Fruit fly (Drosophila melanogaster) whole organism, embryonic: ENCODE results near the gene CG2865.

Experiments used
- ATbp ChIP-seq: fragments of 200-800 bp; sonication (Bioruptor generic); optimal IDR thresholded peaks from 2 replicates; lab custom pipeline; 2017; ENCODE audit warnings: missing biosample characterization, mild to moderate bottlenecking, missing genetic modification characterization, missing genetic modification reagents
- Atf-2 ChIP-seq: fragments of 200-800 bp; sonication (Bioruptor generic); optimal IDR thresholded peaks from 2 replicates; lab custom pipeline; 2016; ENCODE audit warnings: missing biosample characterization, missing genetic modification characterization
- B-H2 ChIP-seq: fragments of 200-800 bp; sonication (Bioruptor generic); optimal IDR thresholded peaks from 2 replicates; lab custom pipeline; 2018; ENCODE audit warnings: missing biosample characterization, mild to moderate bottlenecking, missing genetic modification characterization
- BEAF-32 ChIP-seq: fragments of 200-800 bp; sonication (Bioruptor generic); optimal IDR thresholded peaks from 3 replicates; lab custom pipeline; 2017; ENCODE audit warnings: missing biosample characterization, missing genetic modification characterization, mild to moderate bottlenecking, moderate library complexity, missing genetic modification reagents
- CG11085 ChIP-seq: fragments of 200-800 bp; sonication (Bioruptor generic); IDR thresholded peaks from 2 replicates; pipeline ENCODE4 v1.3.6; 2022; ENCODE audit warnings: missing biosample characterization, missing genetic modification characterization
- CG12769 ChIP-seq: fragments of 200-800 bp; sonication (Bioruptor generic); optimal IDR thresholded peaks from 2 replicates; lab custom pipeline; 2019; ENCODE audit warnings: missing biosample characterization, mild to moderate bottlenecking, missing genetic modification characterization, moderate library complexity
- CG15514 ChIP-seq: fragments of 200-800 bp; sonication (Bioruptor generic); optimal IDR thresholded peaks from 3 replicates; lab custom pipeline; 2017; ENCODE audit warnings: missing biosample characterization, missing genetic modification characterization, mild to moderate bottlenecking, moderate library complexity, missing genetic modification reagents
- CG16779 ChIP-seq: fragments of 200-800 bp; sonication (Bioruptor generic); IDR thresholded peaks from 2 replicates; pipeline ENCODE4 v1.3.6; 2022; ENCODE audit warnings: missing biosample characterization, missing genetic modification characterization
- CG16813 ChIP-seq: fragments of 200-800 bp; sonication (Bioruptor generic); IDR thresholded peaks from 3 replicates; pipeline ENCODE4 v1.3.6; 2022; ENCODE audit warnings: missing biosample characterization, missing genetic modification characterization; ENCODE audit not compliant: partially characterized antibody
- CG17359 ChIP-seq: fragments of 200-800 bp; sonication (Bioruptor generic); optimal IDR thresholded peaks from 3 replicates; lab custom pipeline; 2018; ENCODE audit warnings: missing biosample characterization, mild to moderate bottlenecking, missing genetic modification characterization, moderate library complexity
- CG18262 ChIP-seq: fragments of 200-800 bp; optimal IDR thresholded peaks from 3 replicates; lab custom pipeline; 2019; ENCODE audit warnings: missing biosample characterization, mild to moderate bottlenecking, missing genetic modification characterization, moderate library complexity
- CG1832 ChIP-seq: fragments of 200-800 bp; sonication (Bioruptor generic); optimal IDR thresholded peaks from 2 replicates; lab custom pipeline; 2017; ENCODE audit warnings: missing biosample characterization, mild to moderate bottlenecking, missing genetic modification characterization, inconsistent platforms
- CG2129 ChIP-seq: fragments of 200-800 bp; sonication (Bioruptor generic); IDR thresholded peaks from 2 replicates; pipeline ENCODE4 v1.3.6; 2022; ENCODE audit warnings: missing biosample characterization, missing genetic modification characterization; ENCODE audit not compliant: partially characterized antibody
- CG30431 ChIP-seq: fragments of 200-800 bp; sonication (Bioruptor generic); optimal IDR thresholded peaks from 2 replicates; lab custom pipeline; 2017; ENCODE audit warnings: missing biosample characterization, missing genetic modification characterization
- CG4282 ChIP-seq: fragments of 200-800 bp; sonication (Bioruptor generic); optimal IDR thresholded peaks from 2 replicates; lab custom pipeline; 2016; ENCODE audit warnings: missing biosample characterization, missing genetic modification characterization
- CG6683 ChIP-seq: fragments of 200-800 bp; sonication (Bioruptor generic); optimal IDR thresholded peaks from 2 replicates; lab custom pipeline; 2017; ENCODE audit warnings: missing biosample characterization, mild to moderate bottlenecking, missing genetic modification characterization, missing genetic modification reagents
- CG7372 ChIP-seq: fragments of 200-800 bp; sonication (Bioruptor generic); IDR thresholded peaks from 2 replicates; pipeline ENCODE4 v1.3.6; 2022; ENCODE audit warnings: missing biosample characterization, missing genetic modification characterization
- CG7556 ChIP-seq: fragments of 200-800 bp; sonication (Bioruptor generic); optimal IDR thresholded peaks from 2 replicates; lab custom pipeline; 2017; ENCODE audit warnings: missing biosample characterization, mild to moderate bottlenecking, missing genetic modification characterization
- CG7928 ChIP-seq: fragments of 200-800 bp; sonication (Bioruptor generic); optimal IDR thresholded peaks from 2 replicates; lab custom pipeline; 2017; ENCODE audit warnings: missing biosample characterization, mild to moderate bottlenecking, missing genetic modification characterization
- CG7987 ChIP-seq: fragments of 200-800 bp; sonication (Bioruptor generic); optimal IDR thresholded peaks from 2 replicates; lab custom pipeline; 2018; ENCODE audit warnings: missing biosample characterization, mild to moderate bottlenecking, missing genetic modification characterization, moderate library complexity
- CG8478 ChIP-seq: fragments of >200 bp; optimal IDR thresholded peaks from 2 replicates; lab custom pipeline; 2018
- D ChIP-seq, 2 experiments: fragments of 200-800 bp in 1 of 2; fragments of >200 bp in 1 of 2; sonication (Bioruptor generic) in 1 of 2; optimal IDR thresholded peaks; 2 replicates in 1 of 2; 3 replicates in 1 of 2; lab custom pipeline; 2017; ENCODE audit warnings: mild to moderate bottlenecking in 1 of 2, missing biosample characterization in 1 of 2, missing genetic modification characterization in 1 of 2, missing genetic modification reagents in 1 of 2
- D19B ChIP-seq: fragments of 200-800 bp; sonication (Bioruptor generic); optimal IDR thresholded peaks from 2 replicates; lab custom pipeline; 2017; ENCODE audit warnings: missing biosample characterization, mild to moderate bottlenecking, missing genetic modification characterization
- Dek ChIP-seq: fragments of 200-800 bp; sonication (Bioruptor generic); optimal IDR thresholded peaks from 3 replicates; lab custom pipeline; 2019; ENCODE audit warnings: missing biosample characterization, mild to moderate bottlenecking, missing genetic modification characterization, moderate library complexity
- E2f2 ChIP-seq: fragments of 200-800 bp; sonication (Bioruptor generic); IDR thresholded peaks from 2 replicates; pipeline ENCODE4 v1.3.6; 2022; ENCODE audit warnings: missing biosample characterization, missing genetic modification characterization
- Fer3 ChIP-seq: fragments of 200-800 bp; sonication (Bioruptor generic); optimal IDR thresholded peaks from 2 replicates; lab custom pipeline; 2018; ENCODE audit warnings: missing biosample characterization, mild to moderate bottlenecking, missing genetic modification characterization, moderate library complexity
- HLHmδ ChIP-seq: fragments of 200-800 bp; sonication (Bioruptor generic); optimal IDR thresholded peaks from 2 replicates; lab custom pipeline; 2018; ENCODE audit warnings: missing biosample characterization, mild to moderate bottlenecking, missing genetic modification characterization, moderate library complexity
- MTF-1 ChIP-seq: fragments of 200-800 bp; sonication (Bioruptor generic); optimal IDR thresholded peaks from 2 replicates; lab custom pipeline; 2018; ENCODE audit warnings: missing biosample characterization, mild to moderate bottlenecking, missing genetic modification characterization, borderline replicate concordance
- Mad ChIP-seq: fragments of 200-800 bp; sonication (Bioruptor generic); optimal IDR thresholded peaks from 2 replicates; lab custom pipeline; 2016; ENCODE audit warnings: missing biosample characterization, missing genetic modification characterization
- NK7.1 ChIP-seq: fragments of 200-800 bp; sonication (Bioruptor generic); optimal IDR thresholded peaks from 3 replicates; lab custom pipeline; 2016; ENCODE audit warnings: missing biosample characterization, missing genetic modification characterization
- PHDP ChIP-seq: fragments of 200-800 bp; sonication (Bioruptor generic); optimal IDR thresholded peaks from 3 replicates; lab custom pipeline; 2018; ENCODE audit warnings: missing biosample characterization, mild to moderate bottlenecking, missing genetic modification characterization, moderate library complexity
- Ptx1 ChIP-seq: fragments of 200-800 bp; sonication (Bioruptor generic); IDR thresholded peaks from 2 replicates; pipeline ENCODE4 v1.3.6; 2022; ENCODE audit warnings: missing biosample characterization, missing genetic modification characterization
- Ravus ChIP-seq: fragments of 200-800 bp; sonication (Bioruptor generic); IDR thresholded peaks from 2 replicates; pipeline ENCODE4 v1.3.6; 2022; ENCODE audit warnings: missing biosample characterization, missing genetic modification characterization
- Sin3A ChIP-seq: fragments of >200 bp; optimal IDR thresholded peaks from 2 replicates; lab custom pipeline; 2018
- Sox102F ChIP-seq: fragments of 200-800 bp; sonication (Bioruptor generic); optimal IDR thresholded peaks from 2 replicates; lab custom pipeline; 2018; ENCODE audit warnings: missing biosample characterization, mild to moderate bottlenecking, missing genetic modification characterization, moderate library complexity
- aop ChIP-seq: fragments of 200-800 bp; sonication (Bioruptor generic); IDR thresholded peaks from 2 replicates; pipeline ENCODE4 v1.3.6; 2022; ENCODE audit warnings: missing biosample characterization, missing genetic modification characterization
- disco-r ChIP-seq: fragments of 200-800 bp; sonication (Bioruptor generic); optimal IDR thresholded peaks from 2 replicates; lab custom pipeline; 2016; ENCODE audit warnings: missing biosample characterization, missing genetic modification characterization
- emc ChIP-seq: fragments of 200-800 bp; sonication (Bioruptor generic); optimal IDR thresholded peaks from 2 replicates; lab custom pipeline; 2016; ENCODE audit warnings: missing biosample characterization, missing genetic modification characterization
- ewg ChIP-seq: fragments of 200-800 bp; sonication (Bioruptor generic); optimal IDR thresholded peaks from 3 replicates; lab custom pipeline; 2017; ENCODE audit warnings: mild to moderate bottlenecking, missing biosample characterization, missing genetic modification reagents, missing genetic modification characterization
- fd3F ChIP-seq: fragments of 200-800 bp; sonication (Bioruptor generic); optimal IDR thresholded peaks from 2 replicates; lab custom pipeline; 2018; ENCODE audit warnings: missing biosample characterization, mild to moderate bottlenecking, missing genetic modification characterization, moderate library complexity
- pfk ChIP-seq: fragments of 200-800 bp; sonication (Bioruptor generic); optimal IDR thresholded peaks from 2 replicates; lab custom pipeline; 2018; ENCODE audit warnings: missing biosample characterization, mild to moderate bottlenecking, missing genetic modification characterization, moderate library complexity
- pho ChIP-seq: fragments of 200-800 bp; sonication (Bioruptor generic); optimal IDR thresholded peaks from 2 replicates; lab custom pipeline; 2016; ENCODE audit warnings: missing biosample characterization, missing genetic modification characterization
- phol ChIP-seq: fragments of 200-800 bp; sonication (Bioruptor generic); optimal IDR thresholded peaks from 3 replicates; lab custom pipeline; 2018; ENCODE audit warnings: missing biosample characterization, mild to moderate bottlenecking, missing genetic modification characterization, moderate library complexity
- prd ChIP-seq, 3 experiments: fragments of >200 bp in 2 of 3; fragments of 200-800 bp in 1 of 3; sonication (Bioruptor generic) in 1 of 3; optimal IDR thresholded peaks in 2 of 3; IDR thresholded peaks in 1 of 3; 2 replicates in 2 of 3; 3 replicates in 1 of 3; pipeline versions ENCODE4 v1.3.6 to Lab custom; 2017 to 2022; ENCODE audit warnings: missing biosample characterization in 1 of 3, missing genetic modification characterization in 1 of 3
- pros ChIP-seq: fragments of 200-800 bp; sonication (Bioruptor generic); optimal IDR thresholded peaks from 3 replicates; lab custom pipeline; 2019; ENCODE audit warnings: missing biosample characterization, mild to moderate bottlenecking, missing genetic modification characterization, moderate library complexity
- scrt ChIP-seq: fragments of 200-800 bp; sonication (Bioruptor generic); optimal IDR thresholded peaks from 2 replicates; lab custom pipeline; 2018; ENCODE audit warnings: missing biosample characterization, mild to moderate bottlenecking, missing genetic modification characterization, moderate library complexity
- sr ChIP-seq: fragments of 200-800 bp; sonication (Bioruptor generic); IDR thresholded peaks from 3 replicates; pipeline ENCODE4 v1.3.6; 2022; ENCODE audit warnings: missing biosample characterization, missing genetic modification characterization

CG2865 gene

DNA sequence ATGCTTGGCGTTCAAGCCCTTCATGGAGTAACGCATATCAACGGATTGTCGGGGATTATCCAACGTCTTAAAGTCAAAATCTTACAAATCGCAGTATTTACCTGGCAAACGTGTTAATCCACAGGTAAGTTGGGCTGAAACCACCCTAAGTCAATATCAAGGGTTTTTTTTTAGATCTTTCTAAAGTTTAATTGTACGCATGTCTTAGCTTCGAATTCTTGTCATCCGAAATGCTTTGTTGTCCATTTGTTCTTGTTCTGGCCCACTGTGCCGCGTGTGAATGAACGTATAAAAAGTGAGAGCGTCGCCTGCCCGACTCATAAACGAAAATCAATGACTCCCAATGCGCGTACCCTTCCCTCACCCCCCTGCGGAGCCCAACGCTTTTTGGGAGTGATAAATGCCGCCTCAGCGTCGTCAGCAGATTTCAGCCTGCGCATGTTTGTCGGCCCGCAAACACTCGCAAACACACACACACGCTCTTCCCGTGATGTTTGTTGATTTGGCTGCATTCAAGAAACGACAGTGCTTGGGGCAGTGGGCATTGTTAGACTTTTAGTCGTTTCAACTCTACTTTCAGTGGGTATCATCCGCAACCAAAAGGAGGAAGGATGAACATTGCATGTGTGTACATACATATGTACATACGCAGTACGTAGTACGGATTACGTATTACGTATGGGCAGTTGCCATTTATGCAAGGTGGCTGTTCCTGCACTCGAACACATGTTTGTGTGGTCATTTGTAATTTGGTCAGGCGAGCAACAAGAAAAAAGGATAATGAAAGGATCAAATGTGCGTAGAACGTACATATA lies 3.2 kb upstream of the CG2865 start (continued):
- TF ChIP-seq NK7.1 (GFP tag; lab: Kevin White, UChicago) (peak; percentile 92), CG17359 (tag; lab: Kevin White, UChicago) (peak; percentile 87), pho (peak; percentile 91), Ravus (peak; percentile 48), CG30431 (GFP tag; lab: Kevin White, UChicago) (peak; percentile 95), PHDP (tag; lab: Kevin White, UChicago) (peak; percentile 93), phol (tag; lab: Kevin White, UChicago) (peak; percentile 96), CG18262 (tag; lab: Kevin White, UChicago) (peak; percentile 98), D (optimal IDR thresholded peaks at IDR 0.05; lab: Kevin White, UChicago) (no peak), D (GFP tag; optimal IDR thresholded peaks at IDR 0.05; lab: Kevin White, UChicago) (peak; percentile 94), emc (peak; percentile 70), CG15514 (GFP tag; lab: Kevin White, UChicago) (peak; percentile 74), MTF-1 (peak; percentile 63), E2f2 (GFP tag; lab: Robert Waterston, UW) (peak; percentile 55), CG12769 (tag; lab: Kevin White, UChicago) (peak; percentile 87), disco-r (GFP tag; lab: Kevin White, UChicago) (peak; percentile 89), B-H2 (GFP tag; lab: Kevin White, UChicago) (peak; percentile 71), CG1832 (no peak), CG7372 (peak; percentile 79), scrt (peak; percentile 83), CG4282 (GFP tag; lab: Kevin White, UChicago) (peak; percentile 83), HLHmδ (GFP tag; lab: Kevin White, UChicago) (no peak), Fer3 (tag; lab: Kevin White, UChicago) (peak; percentile 81), Mad (GFP tag; lab: Kevin White, UChicago) (peak; percentile 89), D19B (peak; percentile 84), Atf-2 (peak; percentile 97), CG16779 (GFP tag; lab: Robert Waterston, UW) (no peak), CG2129 (GFP tag; lab: Robert Waterston, UW) (no peak), CG7556 (GFP tag; lab: Kevin White, UChicago) (peak; percentile 98), ewg (GFP tag; lab: Kevin White, UChicago) (peak; percentile 87), CG7928 (GFP tag; lab: Kevin White, UChicago) (peak; percentile 66), pfk (GFP tag; lab: Kevin White, UChicago) (no peak), CG8478 (lab: Kevin White, UChicago) (no peak), BEAF-32 (peak; percentile 7), sr (GFP tag; lab: Robert Waterston, UW) (no peak), CG7987 (GFP tag; lab: Kevin White, UChicago) (peak; percentile 66), prd (optimal IDR thresholded peaks at IDR 0.05; lab: Kevin White, UChicago) (no peak), prd (GFP tag; IDR thresholded peaks at IDR 0.05; lab: Robert Waterston, UW) (peak; percentile 86), CG16813 (no peak), aop (GFP tag; lab: Robert Waterston, UW) (no peak), Ptx1 (GFP tag; lab: Robert Waterston, UW) (peak; percentile 88), Sox102F (peak; percentile 90), Sin3A (lab: Kevin White, UChicago) (no peak), CG11085 (GFP tag; lab: Robert Waterston, UW) (peak; percentile 72), CG6683 (peak; percentile 79), fd3F (peak; percentile 86), ATbp (GFP tag; lab: Kevin White, UChicago) (peak; percentile 90), Dek (tag; lab: Kevin White, UChicago) (peak; percentile 87), pros (peak; percentile 54)
